Worm (Caenorhabditis elegans): Measurements from ENCODE around the gene pfn-2.

pfn-2 gene

DNA sequence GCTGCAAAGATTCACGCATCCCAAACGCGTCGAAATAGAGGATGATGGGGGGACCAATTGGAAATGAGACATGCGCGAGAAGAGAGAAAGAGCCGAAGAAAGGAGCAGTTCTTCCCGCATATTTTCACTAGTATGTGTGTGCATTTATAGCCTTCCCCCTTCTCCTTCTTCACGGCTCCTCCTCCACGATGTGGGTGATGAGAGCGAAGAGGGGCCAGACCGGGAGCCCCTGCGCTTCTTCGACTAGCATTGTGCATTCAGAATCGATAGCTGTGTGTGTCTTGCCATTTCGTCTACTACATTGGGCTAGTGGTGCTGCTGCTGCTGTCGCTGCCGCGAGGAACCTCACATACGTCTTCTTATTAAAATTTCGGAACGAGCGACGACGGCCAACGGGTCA is 14.3 kb upstream of the pfn-2 start, which contains the start of gene jkk-1 (continued):
- 0 out of 2 replicates have a peak, but pooled peaks have one; percentile 24 for TF ChIP-seq arid-1 (GFP tag; conservative IDR thresholded peaks at IDR 0.05)
- 0 out of 2 replicates have a peak, but pooled peaks have one; percentile 44 for TF ChIP-seq egl-43 (GFP tag; IDR thresholded peaks at IDR 0.05)
- TF ChIP-seq madf-5 (GFP tag; IDR thresholded peaks at IDR 0.05), result no peak
- no peak for TF ChIP-seq hlh-30 (tag; optimal IDR thresholded peaks at IDR 0.05; ENCODE audit: insufficient read depth)
- TF ChIP-seq dmd-6 (GFP tag; IDR thresholded peaks at IDR 0.05), result peak; percentile 13; the same call in 1 of the 2 replicates
- no peak for TF ChIP-seq lin-39 (tag; optimal IDR thresholded peaks at IDR 0.05)
- no peak for TF ChIP-seq D1046.2 (GFP tag; IDR thresholded peaks at IDR 0.05)
- no peak for TF ChIP-seq ctbp-1 (GFP tag; IDR thresholded peaks at IDR 0.05)
- no peak for TF ChIP-seq daf-8 (GFP tag; IDR thresholded peaks at IDR 0.05)
- no peak for TF ChIP-seq dve-1 (tag; optimal IDR thresholded peaks at IDR 0.05; ENCODE audit: insufficient read depth)
- no peak for TF ChIP-seq snpc-1.2 (GFP tag; IDR thresholded peaks at IDR 0.05)
- no peak for TF ChIP-seq hif-1 (tag; optimal IDR thresholded peaks at IDR 0.05)
- TF ChIP-seq tag-97 (GFP tag; IDR thresholded peaks at IDR 0.05), result no peak
- TF ChIP-seq dmd-8 (GFP tag; IDR thresholded peaks at IDR 0.05), result no peak
- TF ChIP-seq nhr-237 (tag; optimal IDR thresholded peaks at IDR 0.05), result no peak
- no peak for TF ChIP-seq nhr-11 (tag; optimal IDR thresholded peaks at IDR 0.05)
- TF ChIP-seq Y105C5A.15 (GFP tag; IDR thresholded peaks at IDR 0.05), result no peak
- no peak for TF ChIP-seq dmd-9 (GFP tag; IDR thresholded peaks at IDR 0.05)
- TF ChIP-seq madf-9 (GFP tag; conservative IDR thresholded peaks at IDR 0.05), result no peak
- TF ChIP-seq T26A8.4 (GFP tag; IDR thresholded peaks at IDR 0.05), result no peak
- no peak for TF ChIP-seq egl-27 (tag; optimal IDR thresholded peaks at IDR 0.05)
- TF ChIP-seq set-16 (GFP tag; IDR thresholded peaks at IDR 0.05), result peak; percentile 57
- TF ChIP-seq mxl-3 (GFP tag; optimal IDR thresholded peaks at IDR 0.05), result peak; percentile 2
- TF ChIP-seq rbr-2 (tag; optimal IDR thresholded peaks at IDR 0.05), result peak; percentile 69
- peak; percentile 48 for TF ChIP-seq mep-1 (tag; optimal IDR thresholded peaks at IDR 0.05)
- TF ChIP-seq pha-4 (GFP tag; IDR thresholded peaks at IDR 0.05), result no peak
- TF ChIP-seq pha-4 (tag; optimal IDR thresholded peaks at IDR 0.05), result no peak
- no peak for TF ChIP-seq dpl-1 (GFP tag; optimal IDR thresholded peaks at IDR 0.05)
- TF ChIP-seq pqm-1 (tag; optimal IDR thresholded peaks at IDR 0.05), result no peak
- peak; percentile 75 for TF ChIP-seq hmg-1.1 (GFP tag; IDR thresholded peaks at IDR 0.05)
- TF ChIP-seq nhr-111 (GFP tag; optimal IDR thresholded peaks at IDR 0.05), result no peak
- TF ChIP-seq ceh-28 (tag; optimal IDR thresholded peaks at IDR 0.05), result no peak
- no peak for TF ChIP-seq ZK337.2 (GFP tag; IDR thresholded peaks at IDR 0.05)
- no peak for TF ChIP-seq aly-2 (tag; optimal IDR thresholded peaks at IDR 0.05)
- no peak for TF ChIP-seq ceh-20 (GFP tag; IDR thresholded peaks at IDR 0.05)
- no peak for TF ChIP-seq hlh-11 (tag; optimal IDR thresholded peaks at IDR 0.05)
- TF ChIP-seq unc-39 (tag; optimal IDR thresholded peaks at IDR 0.05), result no peak
- TF ChIP-seq zfp-2 (tag; optimal IDR thresholded peaks at IDR 0.05), result no peak
- TF ChIP-seq saeg-2 (GFP tag; IDR thresholded peaks at IDR 0.05), result no peak
- no peak for TF ChIP-seq nhr-10 (tag; optimal IDR thresholded peaks at IDR 0.05)
- no peak for TF ChIP-seq lin-13 (GFP tag; optimal IDR thresholded peaks at IDR 0.05)
- no peak for TF ChIP-seq zfp-3 (GFP tag; conservative IDR thresholded peaks at IDR 0.05)
- TF ChIP-seq ztf-11 (tag; optimal IDR thresholded peaks at IDR 0.05), result no peak
- TF ChIP-seq nhr-42 (GFP tag; IDR thresholded peaks at IDR 0.05), result no peak
- no peak for TF ChIP-seq ama-1 (optimal IDR thresholded peaks at IDR 0.05)
- TF ChIP-seq vab-7 (GFP tag; IDR thresholded peaks at IDR 0.05), result 0 out of 2 replicates have a peak, but pooled peaks have one; percentile 28
- TF ChIP-seq nhr-48 (tag; optimal IDR thresholded peaks at IDR 0.05), result no peak
- TF ChIP-seq unc-130 (GFP tag; optimal IDR thresholded peaks at IDR 0.05), result no peak
- no peak for TF ChIP-seq Y75B8A.6 (GFP tag; IDR thresholded peaks at IDR 0.05)

All from whole organism, L4 larva.